Worm (Caenorhabditis elegans) whole organism, mixed stage, embryonic: ENCODE results near the gene srd-18.

Source experiments
- M03D4.4 ChIP-seq: sonication (generic microtip); optimal IDR thresholded peaks from 2 replicates; lab custom pipeline; 2017; ENCODE audit warnings: mild to moderate bottlenecking, missing genetic modification characterization, missing compliant biosample characterization
- bed-3 ChIP-seq: fragments of 200-800 bp; sonication (Bioruptor generic); optimal IDR thresholded peaks from 3 replicates; lab custom pipeline; 2018; ENCODE audit warnings: mild to moderate bottlenecking, missing genetic modification characterization, moderate library complexity, missing compliant biosample characterization
- blmp-1 ChIP-seq: fragments of 150-350 bp; optimal IDR thresholded peaks from 2 replicates; lab custom pipeline; 2014; ENCODE audit warnings: missing biosample characterization, missing genetic modification characterization
- ceh-39 ChIP-seq: fragments of 150-350 bp; optimal IDR thresholded peaks from 2 replicates; lab custom pipeline; 2014; ENCODE audit warnings: missing biosample characterization, missing genetic modification characterization
- ceh-43 ChIP-seq: fragments of 200-800 bp; sonication (Bioruptor generic); optimal IDR thresholded peaks from 2 replicates; lab custom pipeline; 2018; ENCODE audit warnings: mild to moderate bottlenecking, missing genetic modification characterization, moderate library complexity, missing compliant biosample characterization
- ceh-83 ChIP-seq: fragments of 200-800 bp; sonication (Bioruptor generic); optimal IDR thresholded peaks from 2 replicates; lab custom pipeline; 2018; ENCODE audit warnings: mild to moderate bottlenecking, missing genetic modification characterization, missing compliant biosample characterization
- cnd-1 ChIP-seq: fragments of 200-800 bp; sonication (Bioruptor generic); optimal IDR thresholded peaks from 2 replicates; lab custom pipeline; 2018; ENCODE audit warnings: mild to moderate bottlenecking, missing genetic modification characterization, missing compliant biosample characterization
- drap-1 ChIP-seq: fragments of 200-800 bp; sonication (Bioruptor generic); optimal IDR thresholded peaks from 3 replicates; lab custom pipeline; 2018; ENCODE audit warnings: mild to moderate bottlenecking, missing genetic modification characterization, missing compliant biosample characterization
- elt-3 ChIP-seq: fragments of 150-350 bp; optimal IDR thresholded peaks from 2 replicates; lab custom pipeline; 2014; ENCODE audit warnings: missing biosample characterization, missing genetic modification characterization
- flh-1 ChIP-seq: fragments of 200-800 bp; sonication (Bioruptor generic); optimal IDR thresholded peaks from 2 replicates; lab custom pipeline; 2018; ENCODE audit warnings: mild to moderate bottlenecking, missing genetic modification characterization, moderate library complexity, missing compliant biosample characterization
- ham-2 ChIP-seq: fragments of 200-800 bp; sonication (Bioruptor generic); optimal IDR thresholded peaks from 2 replicates; lab custom pipeline; 2018; ENCODE audit warnings: mild to moderate bottlenecking, missing genetic modification characterization, missing compliant biosample characterization
- hlh-1 ChIP-seq: fragments of 150-350 bp; optimal IDR thresholded peaks from 2 replicates; lab custom pipeline; 2014; ENCODE audit warnings: missing biosample characterization, missing genetic modification reagents, missing genetic modification characterization
- lin-13 ChIP-seq: fragments of 150-350 bp; optimal IDR thresholded peaks from 2 replicates; lab custom pipeline; 2014; ENCODE audit warnings: missing biosample characterization, missing genetic modification characterization
- lin-32 ChIP-seq: fragments of 200-800 bp; sonication (Bioruptor generic); optimal IDR thresholded peaks from 2 replicates; lab custom pipeline; 2018; ENCODE audit warnings: mild to moderate bottlenecking, missing genetic modification characterization, missing compliant biosample characterization
- mab-5 ChIP-seq: fragments of 150-350 bp; optimal IDR thresholded peaks from 2 replicates; lab custom pipeline; 2014; ENCODE audit warnings: missing biosample characterization, missing genetic modification characterization
- mls-2 ChIP-seq: sonication (generic microtip); optimal IDR thresholded peaks from 2 replicates; lab custom pipeline; 2016; ENCODE audit warnings: mild to moderate bottlenecking, missing genetic modification characterization, moderate library complexity, missing compliant biosample characterization
- nhr-12 ChIP-seq: fragments of 150-350 bp; optimal IDR thresholded peaks from 2 replicates; lab custom pipeline; 2014; ENCODE audit warnings: missing biosample characterization, missing genetic modification characterization
- nhr-2 ChIP-seq: fragments of 150-350 bp; optimal IDR thresholded peaks from 2 replicates; lab custom pipeline; 2014; ENCODE audit warnings: missing biosample characterization, missing genetic modification characterization
- nhr-237 ChIP-seq: fragments of 150-350 bp; optimal IDR thresholded peaks from 2 replicates; lab custom pipeline; 2014; ENCODE audit warnings: missing biosample characterization, missing genetic modification characterization
- nhr-28 ChIP-seq: fragments of 150-350 bp; optimal IDR thresholded peaks from 2 replicates; lab custom pipeline; 2014; ENCODE audit warnings: missing biosample characterization, missing genetic modification characterization
- nhr-76 ChIP-seq: sonication (generic microtip); optimal IDR thresholded peaks from 2 replicates; lab custom pipeline; 2017; ENCODE audit warnings: missing biosample characterization, missing genetic modification characterization
- pha-4 ChIP-seq: fragments of 150-350 bp; optimal IDR thresholded peaks from 2 replicates; lab custom pipeline; 2018; ENCODE audit warnings: missing biosample characterization, missing genetic modification reagents, missing genetic modification characterization
- sem-2 ChIP-seq: fragments of 200-800 bp; sonication (Bioruptor generic); optimal IDR thresholded peaks from 2 replicates; lab custom pipeline; 2018; ENCODE audit warnings: mild to moderate bottlenecking, missing genetic modification characterization, missing compliant biosample characterization
- snpc-4 ChIP-seq: fragments of 150-350 bp; optimal IDR thresholded peaks from 2 replicates; lab custom pipeline; 2014; ENCODE audit warnings: missing biosample characterization, missing genetic modification characterization
- sptf-1 ChIP-seq: sonication (generic microtip); optimal IDR thresholded peaks from 2 replicates; lab custom pipeline; 2017; ENCODE audit warnings: mild to moderate bottlenecking, missing genetic modification characterization, moderate library complexity, missing compliant biosample characterization
- tbx-8 ChIP-seq: fragments of 200-800 bp; sonication (Bioruptor generic); optimal IDR thresholded peaks from 2 replicates; lab custom pipeline; 2018; ENCODE audit warnings: mild to moderate bottlenecking, missing genetic modification characterization, moderate library complexity, missing compliant biosample characterization
- unc-39 ChIP-seq: fragments of 150-350 bp; optimal IDR thresholded peaks from 2 replicates; lab custom pipeline; 2014; ENCODE audit warnings: missing biosample characterization, missing genetic modification characterization
- unc-62 ChIP-seq: fragments of 150-350 bp; optimal IDR thresholded peaks from 2 replicates; lab custom pipeline; 2014; ENCODE audit warnings: missing biosample characterization, missing genetic modification reagents, missing genetic modification characterization
- zip-8 ChIP-seq: fragments of 150-350 bp; optimal IDR thresholded peaks from 2 replicates; lab custom pipeline; 2014; ENCODE audit warnings: missing biosample characterization, missing genetic modification characterization
- ztf-11 ChIP-seq: fragments of 150-350 bp; optimal IDR thresholded peaks from 2 replicates; lab custom pipeline; 2014; ENCODE audit warnings: missing biosample characterization, missing genetic modification characterization

The srd-18 gene

ce11 chrV:13423045-13423444 lies 3.6 kb downstream of the srd-18 start, which contains the start of gene srv-9:
srv-9 (minus strand) TSS chrV:13423145.
- no peak for TF ChIP-seq nhr-237
- no peak for TF ChIP-seq hlh-1 (tag; lab: Kevin White, UChicago)
- no peak for TF ChIP-seq bed-3
- TF ChIP-seq ceh-43 (GFP tag; lab: Kevin White, UChicago): no peak
- no peak for TF ChIP-seq mab-5 (tag; lab: Kevin White, UChicago)
- TF ChIP-seq unc-39: no peak
- no peak for TF ChIP-seq nhr-28 (tag; lab: Kevin White, UChicago)
- TF ChIP-seq pha-4 (tag; lab: Kevin White, UChicago): no peak
- TF ChIP-seq zip-8: no peak
- TF ChIP-seq sptf-1: no peak
- no peak for TF ChIP-seq ztf-11 (tag; lab: Kevin White, UChicago)
- no peak for TF ChIP-seq snpc-4 (tag; lab: Kevin White, UChicago)
- no peak for TF ChIP-seq cnd-1 (tag; lab: Kevin White, UChicago)
- no peak for TF ChIP-seq flh-1 (GFP tag; lab: Kevin White, UChicago)

ce11 chrV:13421697-13422096 lies 5.0 kb downstream of the srd-18 start:
- no peak for TF ChIP-seq elt-3 (tag; lab: Kevin White, UChicago)
- no peak for TF ChIP-seq M03D4.4
- TF ChIP-seq bed-3: no peak
- TF ChIP-seq mls-2 (tag; lab: Kevin White, UChicago): no peak
- no peak for TF ChIP-seq ceh-83 (GFP tag; lab: Kevin White, UChicago)
- no peak for TF ChIP-seq ham-2 (GFP tag; lab: Kevin White, UChicago)

ce11 chrV:13420640-13421039 lies 6.0 kb downstream of the srd-18 start, which contains the start of gene srv-8:
srv-8 (minus strand) TSS chrV:13420740.
- TF ChIP-seq ceh-43 (GFP tag; lab: Kevin White, UChicago): no peak
- no peak for TF ChIP-seq unc-62 (GFP tag; lab: Kevin White, UChicago)
- no peak for TF ChIP-seq nhr-2 (tag; lab: Kevin White, UChicago)
- TF ChIP-seq elt-3 (tag; lab: Kevin White, UChicago): no peak
- no peak for TF ChIP-seq hlh-1 (tag; lab: Kevin White, UChicago)
- TF ChIP-seq ceh-39 (tag; lab: Kevin White, UChicago): no peak
- no peak for TF ChIP-seq lin-32 (GFP tag; lab: Kevin White, UChicago)
- no peak for TF ChIP-seq nhr-12 (tag; lab: Kevin White, UChicago)
- no peak for TF ChIP-seq M03D4.4
- no peak for TF ChIP-seq pha-4 (tag; lab: Kevin White, UChicago)
- no peak for TF ChIP-seq cnd-1 (tag; lab: Kevin White, UChicago)
- TF ChIP-seq ztf-11 (tag; lab: Kevin White, UChicago): no peak
- TF ChIP-seq unc-39: no peak
- no peak for TF ChIP-seq drap-1 (GFP tag; lab: Kevin White, UChicago)
- no peak for TF ChIP-seq sptf-1
- no peak for TF ChIP-seq nhr-76 (tag; lab: Kevin White, UChicago)
- TF ChIP-seq tbx-8 (GFP tag; lab: Kevin White, UChicago): no peak
- no peak for TF ChIP-seq snpc-4 (tag; lab: Kevin White, UChicago)

- TF ChIP-seq nhr-76 (tag; lab: Kevin White, UChicago): no peak
- TF ChIP-seq mab-5 (tag; lab: Kevin White, UChicago): no peak
- no peak for TF ChIP-seq flh-1 (GFP tag; lab: Kevin White, UChicago)
Observed at ce11 chrV:13417513-13417912, 9.2 kb downstream of the srd-18 start, which contains the start of gene F53F1.6. F53F1.6 (minus strand) TSS chrV:13417613.

ce11 chrV:13416076-13416475 lies 10.6 kb downstream of the srd-18 start:
- TF ChIP-seq sem-2 (GFP tag; lab: Kevin White, UChicago): no peak
- no peak for TF ChIP-seq hlh-1 (tag; lab: Kevin White, UChicago)

ce11 chrV:13415462-13415861 lies 11.2 kb downstream of the srd-18 start:
- TF ChIP-seq ceh-83 (GFP tag; lab: Kevin White, UChicago): peak; percentile 31
- no peak for TF ChIP-seq nhr-12 (tag; lab: Kevin White, UChicago)
- no peak for TF ChIP-seq blmp-1
- no peak for TF ChIP-seq hlh-1 (tag; lab: Kevin White, UChicago)
- no peak for TF ChIP-seq drap-1 (GFP tag; lab: Kevin White, UChicago)
- no peak for TF ChIP-seq unc-62 (GFP tag; lab: Kevin White, UChicago)
- no peak for TF ChIP-seq pha-4 (tag; lab: Kevin White, UChicago)
- no peak for TF ChIP-seq snpc-4 (tag; lab: Kevin White, UChicago)
- peak; percentile 6 for TF ChIP-seq ceh-43 (GFP tag; lab: Kevin White, UChicago)
- TF ChIP-seq nhr-237: no peak
- TF ChIP-seq mls-2 (tag; lab: Kevin White, UChicago): no peak
- TF ChIP-seq lin-13 (tag; lab: Kevin White, UChicago): no peak
